Worm (Caenorhabditis elegans): Measurements from ENCODE around the gene lron-15.

ce11 chrII:6513911-6514310, 30.8 kb downstream of the lron-15 start, which contains the start of gene R05G9R.1:
- TF ChIP-seq sptf-1 (tag; optimal IDR thresholded peaks at IDR 0.05): no peak
- TF ChIP-seq cnd-1 (tag; optimal IDR thresholded peaks at IDR 0.05): no peak
- TF ChIP-seq pha-4 (tag; optimal IDR thresholded peaks at IDR 0.05): no peak
- no peak for TF ChIP-seq ztf-11 (tag; optimal IDR thresholded peaks at IDR 0.05)
- no peak for TF ChIP-seq mls-2 (tag; optimal IDR thresholded peaks at IDR 0.05)
- TF ChIP-seq lin-32 (GFP tag; optimal IDR thresholded peaks at IDR 0.05): no peak
- TF ChIP-seq nhr-237 (tag; optimal IDR thresholded peaks at IDR 0.05): no peak
- no peak for TF ChIP-seq elt-3 (tag; optimal IDR thresholded peaks at IDR 0.05)
- TF ChIP-seq unc-62 (GFP tag; optimal IDR thresholded peaks at IDR 0.05): no peak
